Worm (Caenorhabditis elegans) whole organism, L1 larva: ENCODE data around the gene jmjd-3.3.
A peak's percentile ranks its signal among the peaks of the same experiment; 100 is the strongest.

Experiments used
- C04F5.9 ChIP-seq: sonication (generic microtip); optimal IDR thresholded peaks from 2 replicates; lab custom pipeline; 2016; ENCODE audit warnings: missing genetic modification characterization, missing compliant biosample characterization
- C34B4.2 ChIP-seq: sonication (generic microtip); optimal IDR thresholded peaks from 2 replicates; lab custom pipeline; 2017; ENCODE audit warnings: mild to moderate bottlenecking, missing genetic modification characterization, missing compliant biosample characterization
- aly-2 ChIP-seq: fragments of 150-350 bp; optimal IDR thresholded peaks from 2 replicates; lab custom pipeline; 2014; ENCODE audit warnings: missing biosample characterization, missing genetic modification characterization
- blmp-1 ChIP-seq: fragments of 150-350 bp; optimal IDR thresholded peaks from 2 replicates; lab custom pipeline; 2014; ENCODE audit warnings: missing biosample characterization, missing genetic modification characterization
- ceh-63 ChIP-seq: fragments of 200-800 bp; sonication (Bioruptor generic); optimal IDR thresholded peaks from 2 replicates; lab custom pipeline; 2018; ENCODE audit warnings: mild to moderate bottlenecking, missing genetic modification characterization, missing compliant biosample characterization
- ceh-8 ChIP-seq: fragments of 200-800 bp; sonication (Bioruptor generic); optimal IDR thresholded peaks from 2 replicates; lab custom pipeline; 2018; ENCODE audit warnings: mild to moderate bottlenecking, missing genetic modification characterization, moderate library complexity, missing compliant biosample characterization
- ceh-82 ChIP-seq, 3 experiments: fragments of 150-350 bp in 1 of 3; sonication (generic microtip) in 2 of 3; optimal IDR thresholded peaks; 2 replicates each; lab custom pipeline; 2014 to 2017; ENCODE audit warnings: missing biosample characterization in 3 of 3, missing genetic modification characterization in 3 of 3
- ceh-90 ChIP-seq: sonication (generic microtip); optimal IDR thresholded peaks from 2 replicates; lab custom pipeline; 2016; ENCODE audit warnings: missing genetic modification characterization, missing compliant biosample characterization
- ces-1 ChIP-seq: fragments of 150-350 bp; optimal IDR thresholded peaks from 2 replicates; lab custom pipeline; 2014; ENCODE audit warnings: missing biosample characterization, missing genetic modification reagents, missing genetic modification characterization
- dpl-1 ChIP-seq, 3 experiments: fragments of 150-350 bp in 2 of 3; sonication (generic microtip) in 1 of 3; optimal IDR thresholded peaks; 2 replicates each; lab custom pipeline; 2014 to 2017; ENCODE audit warnings: missing biosample characterization in 3 of 3, missing genetic modification characterization in 3 of 3, missing genetic modification reagents in 3 of 3
- efl-1 ChIP-seq, 4 experiments: fragments of 150-350 bp; optimal IDR thresholded peaks in 3 of 4; peaks in 1 of 4; 1 replicate in 1 of 4; 2 replicates in 3 of 4; lab custom pipeline; 2014; ENCODE audit warnings: missing biosample characterization in 2 of 4, missing genetic modification characterization in 2 of 4, missing genetic modification reagents in 2 of 4
- elt-2 ChIP-seq: sonication (generic microtip); optimal IDR thresholded peaks from 2 replicates; lab custom pipeline; 2016; ENCODE audit warnings: missing genetic modification characterization, mild to moderate bottlenecking, inconsistent platforms, missing compliant biosample characterization, missing genetic modification reagents
- elt-3 ChIP-seq, 6 experiments: fragments of 150-350 bp in 1 of 6; sonication (generic microtip); optimal IDR thresholded peaks; 2 replicates each; lab custom pipeline; 2017 to 2018; ENCODE audit warnings: missing biosample characterization in 6 of 6, missing genetic modification characterization in 6 of 6, inconsistent platforms in 1 of 6
- ets-5 ChIP-seq: fragments of 200-800 bp; sonication (Bioruptor generic); IDR thresholded peaks from 2 replicates; pipeline ENCODE4 v1.3.6; 2022; ENCODE audit warnings: missing genetic modification characterization, missing compliant biosample characterization
- grh-1 ChIP-seq: fragments of 200-800 bp; sonication (Bioruptor generic); IDR thresholded peaks from 2 replicates; pipeline ENCODE4 v1.3.6; 2022; ENCODE audit warnings: missing genetic modification reagents, missing genetic modification characterization, missing compliant biosample characterization
- hlh-4 ChIP-seq: sonication (generic microtip); optimal IDR thresholded peaks from 2 replicates; lab custom pipeline; 2016; ENCODE audit warnings: mild to moderate bottlenecking, missing genetic modification characterization, missing compliant biosample characterization
- irx-1 ChIP-seq: sonication (generic microtip); optimal IDR thresholded peaks from 2 replicates; lab custom pipeline; 2016; ENCODE audit warnings: missing genetic modification characterization, missing compliant biosample characterization
- jun-1 ChIP-seq: fragments of 150-350 bp; optimal IDR thresholded peaks from 2 replicates; lab custom pipeline; 2014; ENCODE audit warnings: missing biosample characterization, missing genetic modification reagents, missing genetic modification characterization
- lin-13 ChIP-seq: fragments of 150-350 bp; optimal IDR thresholded peaks from 2 replicates; lab custom pipeline; 2014; ENCODE audit warnings: missing biosample characterization, missing genetic modification reagents, missing genetic modification characterization
- lin-15B ChIP-seq: fragments of 150-350 bp; sonication (generic microtip); optimal IDR thresholded peaks from 3 replicates; lab custom pipeline; 2014; ENCODE audit warnings: missing biosample characterization, missing genetic modification characterization
- lin-35 ChIP-seq, 2 experiments: fragments of 150-350 bp; optimal IDR thresholded peaks; 2 replicates each; lab custom pipeline; 2014; ENCODE audit warnings: missing biosample characterization in 2 of 2, missing genetic modification characterization in 2 of 2, missing genetic modification reagents in 2 of 2
- lin-39 ChIP-seq: fragments of 150-350 bp; optimal IDR thresholded peaks from 2 replicates; lab custom pipeline; 2014; ENCODE audit warnings: missing biosample characterization, missing genetic modification reagents, missing genetic modification characterization
- mab-9 ChIP-seq: fragments of 200-800 bp; sonication (Bioruptor generic); IDR thresholded peaks from 2 replicates; pipeline ENCODE4 v1.3.6; 2022; ENCODE audit warnings: missing genetic modification reagents, missing genetic modification characterization, missing compliant biosample characterization
- mep-1 ChIP-seq: fragments of 150-350 bp; optimal IDR thresholded peaks from 2 replicates; lab custom pipeline; 2014; ENCODE audit warnings: missing biosample characterization, missing genetic modification characterization
- nhr-12 ChIP-seq: sonication (generic microtip); optimal IDR thresholded peaks from 2 replicates; lab custom pipeline; 2017; ENCODE audit warnings: missing biosample characterization, missing genetic modification characterization
- nhr-19 ChIP-seq: fragments of 200-800 bp; sonication (Bioruptor generic); conservative IDR thresholded peaks from 2 replicates; pipeline ENCODE4 v1.3.6; 2022; ENCODE audit warnings: missing genetic modification characterization, missing compliant biosample characterization
- nhr-20 ChIP-seq: sonication (generic microtip); optimal IDR thresholded peaks from 2 replicates; lab custom pipeline; 2016; ENCODE audit warnings: mild to moderate bottlenecking, missing genetic modification characterization, missing compliant biosample characterization
- nhr-237 ChIP-seq: fragments of 150-350 bp; optimal IDR thresholded peaks from 2 replicates; lab custom pipeline; 2014; ENCODE audit warnings: missing biosample characterization, missing genetic modification characterization
- nhr-47 ChIP-seq: sonication (generic microtip); optimal IDR thresholded peaks from 2 replicates; lab custom pipeline; 2016; ENCODE audit warnings: mild to moderate bottlenecking, missing genetic modification characterization, moderate library complexity, missing compliant biosample characterization
- nhr-71 ChIP-seq: sonication (generic microtip); optimal IDR thresholded peaks from 2 replicates; lab custom pipeline; 2016; ENCODE audit warnings: mild to moderate bottlenecking, missing genetic modification characterization, moderate library complexity, missing compliant biosample characterization
- nhr-77 ChIP-seq: fragments of 150-350 bp; optimal IDR thresholded peaks from 2 replicates; lab custom pipeline; 2014; ENCODE audit warnings: missing biosample characterization, missing genetic modification characterization
- nhr-85 ChIP-seq: sonication (generic microtip); peaks from one replicate; lab custom pipeline; 2016; ENCODE audit warnings: missing genetic modification characterization, inconsistent platforms, missing compliant biosample characterization
- pqm-1 ChIP-seq: sonication (generic microtip); optimal IDR thresholded peaks from 3 replicates; lab custom pipeline; 2017; ENCODE audit warnings: missing biosample characterization, missing genetic modification characterization
- rnt-1 ChIP-seq: sonication (generic microtip); optimal IDR thresholded peaks from 2 replicates; lab custom pipeline; 2016; ENCODE audit warnings: mild to moderate bottlenecking, missing genetic modification characterization, moderate library complexity, missing compliant biosample characterization
- snpc-4 ChIP-seq: fragments of 150-350 bp; optimal IDR thresholded peaks from 2 replicates; lab custom pipeline; 2014; ENCODE audit warnings: missing biosample characterization, missing genetic modification characterization
- sox-4 ChIP-seq: sonication (generic microtip); optimal IDR thresholded peaks from 2 replicates; lab custom pipeline; 2016; ENCODE audit warnings: missing genetic modification characterization, missing compliant biosample characterization
- sptf-1 ChIP-seq: fragments of 150-350 bp; optimal IDR thresholded peaks from 2 replicates; lab custom pipeline; 2014; ENCODE audit warnings: missing biosample characterization, missing genetic modification characterization
- swsn-7 ChIP-seq: sonication (generic microtip); optimal IDR thresholded peaks from 2 replicates; lab custom pipeline; 2016; ENCODE audit warnings: missing genetic modification characterization, missing compliant biosample characterization
- tbx-2 ChIP-seq: sonication (generic microtip); optimal IDR thresholded peaks from 2 replicates; lab custom pipeline; 2016; ENCODE audit warnings: missing genetic modification characterization, missing compliant biosample characterization
- tlp-1 ChIP-seq: fragments of 150-350 bp; optimal IDR thresholded peaks from 2 replicates; lab custom pipeline; 2014; ENCODE audit warnings: missing biosample characterization, missing genetic modification characterization
- unc-30 ChIP-seq: sonication (generic microtip); optimal IDR thresholded peaks from 2 replicates; lab custom pipeline; 2017; ENCODE audit warnings: missing biosample characterization, missing genetic modification characterization
- unc-62 ChIP-seq: fragments of 150-350 bp; optimal IDR thresholded peaks from 2 replicates; lab custom pipeline; 2014; ENCODE audit warnings: missing biosample characterization, missing genetic modification reagents, missing genetic modification characterization
- unc-98 ChIP-seq: fragments of 200-800 bp; sonication (Bioruptor generic); IDR thresholded peaks from 2 replicates; pipeline ENCODE4 v1.3.6; 2022; ENCODE audit warnings: missing genetic modification characterization, missing compliant biosample characterization
- vab-15 ChIP-seq: sonication (generic microtip); optimal IDR thresholded peaks from 2 replicates; lab custom pipeline; 2017; ENCODE audit warnings: missing genotype, mild to moderate bottlenecking, missing genetic modification characterization, missing compliant biosample characterization
- xbp-1 ChIP-seq: sonication (generic microtip); optimal IDR thresholded peaks from 2 replicates; lab custom pipeline; 2016; ENCODE audit warnings: missing genetic modification characterization, missing compliant biosample characterization
- zag-1 ChIP-seq: fragments of 150-350 bp; optimal IDR thresholded peaks from 2 replicates; lab custom pipeline; 2014; ENCODE audit warnings: missing biosample characterization, missing genetic modification characterization
- zip-4 ChIP-seq: fragments of 200-800 bp; sonication (Bioruptor generic); optimal IDR thresholded peaks from 2 replicates; lab custom pipeline; 2018; ENCODE audit warnings: mild to moderate bottlenecking, missing genetic modification characterization, moderate library complexity, missing compliant biosample characterization
- ztf-11 ChIP-seq, 2 experiments: sonication (generic microtip); optimal IDR thresholded peaks; 2 replicates each; lab custom pipeline; 2016 to 2017; ENCODE audit warnings: missing genetic modification characterization in 2 of 2, missing biosample characterization in 1 of 2, missing compliant biosample characterization in 1 of 2
- ztf-4 ChIP-seq: fragments of 150-350 bp; optimal IDR thresholded peaks from 2 replicates; lab custom pipeline; 2014; ENCODE audit warnings: missing biosample characterization, missing genetic modification characterization

The jmjd-3.3 gene

DNA sequence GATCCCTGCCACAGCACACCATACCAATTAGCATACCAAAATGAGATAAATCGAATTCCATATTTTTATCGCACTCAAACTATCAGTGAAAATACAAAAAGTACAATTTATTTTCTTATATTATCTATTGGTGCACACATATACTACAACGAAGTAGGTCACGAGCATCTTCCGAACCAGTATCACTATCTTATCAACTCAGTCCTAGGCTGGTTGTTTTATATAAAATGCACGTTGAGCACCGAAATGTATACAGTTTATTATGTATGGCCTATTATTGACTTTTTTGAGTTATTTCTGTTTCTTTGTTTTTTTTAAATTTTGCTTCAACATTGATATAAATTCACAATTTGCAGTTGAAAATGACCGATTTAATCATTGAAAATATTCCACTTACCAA, 20.5 kb upstream of the jmjd-3.3 start, which contains the start of gene C29F7.2:
TSS of gene C29F7.2 (plus strand) at position 357 of the 400 bp plus-strand sequence.
- TF ChIP-seq hlh-4 (tag; lab: Kevin White, UChicago) (no peak), zip-4 (GFP tag; lab: Kevin White, UChicago) (no peak), unc-30 (tag; lab: Kevin White, UChicago) (no peak), C04F5.9 (tag; lab: Kevin White, UChicago) (no peak), ets-5 (GFP tag; lab: Robert Waterston, UW) (no peak), rnt-1 (no peak), nhr-47 (tag; lab: Kevin White, UChicago) (no peak), jun-1 (tag; lab: Kevin White, UChicago) (no peak), ceh-90 (tag; lab: Kevin White, UChicago) (no peak), nhr-71 (tag; lab: Kevin White, UChicago) (peak; percentile 19), tbx-2 (no peak), elt-2 (tag; lab: Kevin White, UChicago) (peak; percentile 94), dpl-1 (GFP tag; optimal IDR thresholded peaks at IDR 0.05; lab: Kevin White, UChicago) (no peak), nhr-12 (tag; lab: Kevin White, UChicago) (no peak), nhr-20 (tag; lab: Kevin White, UChicago) (peak; percentile 43), swsn-7 (no peak), snpc-4 (tag; lab: Kevin White, UChicago) (no peak), lin-35 (GFP tag; optimal IDR thresholded peaks at IDR 0.05; lab: Kevin White, UChicago) (peak in 1 of 2 experiments; percentile 35), ztf-11 (tag; optimal IDR thresholded peaks at IDR 0.05; lab: Kevin White, UChicago) (no peak), ceh-8 (GFP tag; lab: Kevin White, UChicago) (no peak), C34B4.2 (tag; lab: Kevin White, UChicago) (no peak), sox-4 (tag; lab: Kevin White, UChicago) (no peak), mab-9 (no peak), pqm-1 (tag; lab: Kevin White, UChicago) (no peak), efl-1 (optimal IDR thresholded peaks at IDR 0.05; lab: Kevin White, UChicago) (no peak), efl-1 (GFP tag; optimal IDR thresholded peaks at IDR 0.05 in 1 of 2; lab: Kevin White, UChicago) (peak in 1 of 2 experiments; percentile 65)
- TF ChIP-seq, all 84 proteins: peak for 5

DNA sequence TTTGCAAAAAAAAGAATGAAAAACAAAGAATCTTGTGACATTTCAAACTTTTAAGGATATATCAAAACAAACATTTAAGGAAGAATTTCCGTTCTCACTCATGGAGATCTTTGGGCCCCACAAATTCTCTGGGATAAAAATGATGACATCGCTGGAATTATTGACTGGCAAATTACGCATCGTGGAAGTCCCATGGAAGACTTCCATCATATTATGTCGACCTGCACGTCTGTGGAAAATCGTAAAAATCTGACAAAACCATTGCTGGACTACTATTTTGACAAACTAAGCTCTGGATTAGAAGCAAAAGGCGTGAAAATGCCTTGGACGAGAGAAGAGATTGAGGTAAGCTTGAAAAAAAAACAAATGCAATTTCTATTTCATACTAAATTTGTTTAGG, 18.7 kb upstream of the jmjd-3.3 start:
- TF ChIP-seq nhr-12 (tag; lab: Kevin White, UChicago) (no peak), ceh-82 (tag; optimal IDR thresholded peaks at IDR 0.05; lab: Kevin White, UChicago) (no peak), ces-1 (no peak), tlp-1 (no peak), rnt-1 (no peak), aly-2 (tag; lab: Kevin White, UChicago) (no peak), nhr-85 (tag; lab: Kevin White, UChicago) (peak; percentile 32)

DNA sequence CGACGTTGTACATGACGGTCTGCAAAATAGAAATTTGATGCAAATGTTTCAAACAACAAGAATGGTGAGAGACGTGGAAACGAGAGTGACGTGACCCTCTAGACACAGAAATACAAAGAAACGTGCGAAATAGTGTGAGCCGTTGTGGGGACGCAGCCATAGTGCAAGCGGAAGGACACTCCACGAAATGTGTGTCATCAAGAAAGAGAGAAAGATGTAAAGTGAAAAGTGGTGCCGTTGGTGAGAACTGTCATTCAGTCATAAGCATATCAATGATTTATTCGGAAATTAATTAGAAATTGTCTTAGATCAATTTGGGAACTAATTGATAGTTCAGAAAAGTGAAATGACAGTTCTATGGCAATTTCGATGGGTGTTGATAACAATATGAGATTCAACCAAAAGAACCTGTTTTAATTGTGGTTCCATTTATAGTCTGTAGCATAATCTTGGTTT, 16.3 kb upstream of the jmjd-3.3 start, which contains the start of gene C29F7.3:
TSS of gene C29F7.3 (minus strand) at position 51 of the 456 bp plus-strand sequence.
- TF ChIP-seq aly-2 (tag; lab: Kevin White, UChicago) (no peak), elt-3 (tag; optimal IDR thresholded peaks at IDR 0.05; lab: Kevin White, UChicago) (peak in 1 of 6 experiments; percentile 27), xbp-1 (tag; lab: Kevin White, UChicago) (no peak), nhr-237 (tag; lab: Kevin White, UChicago) (no peak), lin-13 (no peak), nhr-77 (tag; lab: Kevin White, UChicago) (no peak), lin-35 (GFP tag; optimal IDR thresholded peaks at IDR 0.05; lab: Kevin White, UChicago) (peak in 1 of 2 experiments; percentile 17), tbx-2 (no peak), mep-1 (tag; lab: Kevin White, UChicago) (no peak), grh-1 (GFP tag; lab: Robert Waterston, UW) (no peak), blmp-1 (tag; lab: Kevin White, UChicago) (peak; percentile 62), nhr-47 (tag; lab: Kevin White, UChicago) (peak; percentile 7), ceh-63 (no peak), unc-98 (GFP tag; lab: Robert Waterston, UW) (no peak), nhr-12 (tag; lab: Kevin White, UChicago) (no peak), tlp-1 (no peak), nhr-71 (tag; lab: Kevin White, UChicago) (peak; percentile 10), nhr-19 (GFP tag; lab: Robert Waterston, UW) (no peak), vab-15 (tag; lab: Kevin White, UChicago) (no peak), nhr-85 (tag; lab: Kevin White, UChicago) (peak; percentile 67), lin-39 (no peak), sptf-1 (tag; lab: Kevin White, UChicago) (no peak), irx-1 (no peak), pqm-1 (tag; lab: Kevin White, UChicago) (no peak), ztf-4 (tag; lab: Kevin White, UChicago) (no peak), zag-1 (no peak), unc-62 (GFP tag; lab: Kevin White, UChicago) (no peak), lin-15B (tag; lab: Kevin White, UChicago) (no peak), snpc-4 (tag; lab: Kevin White, UChicago) (no peak)
